Worm (Caenorhabditis elegans): ENCODE measurements around the gene nep-20.

DNA sequence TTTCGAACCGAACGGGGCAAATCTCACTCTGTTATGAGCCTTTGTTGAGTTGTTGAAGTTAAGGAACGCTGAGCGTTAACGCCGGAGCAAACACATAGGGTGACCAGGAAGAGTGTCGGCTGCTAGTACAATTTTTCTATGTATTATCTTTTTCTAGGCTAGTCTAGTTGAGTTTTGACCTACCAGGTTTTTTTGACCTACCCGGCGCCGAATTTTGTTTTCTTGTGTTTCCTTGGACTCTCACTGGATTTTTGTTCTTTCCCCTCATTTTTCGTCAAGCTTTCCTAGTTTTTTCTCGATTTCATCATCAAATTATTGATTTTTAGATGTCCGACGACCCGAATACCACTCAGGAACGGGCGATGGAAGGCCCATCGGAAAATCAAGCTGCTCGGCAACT, 13.9 kb downstream of the nep-20 start, which contains the start of gene T06D4.1:
- TF ChIP-seq egl-5 (tag; optimal IDR thresholded peaks at IDR 0.05) (no peak), nfya-1 (tag; optimal IDR thresholded peaks at IDR 0.05; ENCODE audit: insufficient read depth) (no peak), nhr-76 (tag; optimal IDR thresholded peaks at IDR 0.05) (no peak), lin-39 (tag; optimal IDR thresholded peaks at IDR 0.05) (no peak), nhr-11 (tag; optimal IDR thresholded peaks at IDR 0.05) (no peak), zag-1 (tag; optimal IDR thresholded peaks at IDR 0.05) (no peak), unc-62 (GFP tag; optimal IDR thresholded peaks at IDR 0.05) (no peak), nhr-25 (tag; optimal IDR thresholded peaks at IDR 0.05) (no peak)
